Fruit fly (Drosophila melanogaster) whole organism: ENCODE data around the gene CG31823.
A peak's percentile ranks its signal among the peaks of the same experiment; 100 is the strongest.

ENCODE experiments used
- CG8478 ChIP-seq: fragments of >200 bp; optimal IDR thresholded peaks from 2 replicates; lab custom pipeline; 2018; ENCODE audit warnings: inconsistent platforms
- Dll ChIP-seq: fragments of >200 bp; optimal IDR thresholded peaks from 2 replicates; lab custom pipeline; 2017
- EcR ChIP-seq, 2 experiments: fragments of >200 bp; optimal IDR thresholded peaks; 2 replicates each; lab custom pipeline; 2017; ENCODE audit warnings: missing biosample characterization in 2 of 2, missing genetic modification characterization in 2 of 2, missing genetic modification reagents in 2 of 2
- pan ChIP-seq: fragments of >200 bp; optimal IDR thresholded peaks from 2 replicates; lab custom pipeline; 2017
- psq ChIP-seq: fragments of >200 bp; optimal IDR thresholded peaks from 2 replicates; lab custom pipeline; 2017
- usp ChIP-seq: fragments of >200 bp; optimal IDR thresholded peaks from 2 replicates; lab custom pipeline; 2017; ENCODE audit warnings: missing biosample characterization, missing genetic modification characterization, mixed read lengths

The CG31823 gene

DNA sequence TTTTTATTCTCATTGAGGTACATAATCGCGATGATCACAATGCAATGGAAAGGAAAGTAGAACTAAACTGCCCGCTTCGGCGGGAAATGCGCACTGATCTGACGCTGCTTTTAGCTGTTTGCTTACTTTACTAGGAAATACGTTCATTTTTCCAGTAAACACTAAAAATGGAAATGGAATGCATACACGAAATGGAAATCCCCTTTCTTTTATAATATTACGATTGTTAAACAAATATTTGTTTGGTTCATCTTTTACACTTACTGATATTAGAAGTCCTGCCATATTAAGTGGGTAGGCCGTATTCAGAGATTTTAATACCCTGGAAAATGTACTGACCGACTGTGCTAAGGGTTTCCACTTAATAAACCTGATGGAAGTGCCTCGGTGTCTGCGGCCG is at the start of gene CG31823:
CG31823 (minus strand) TSS at position 101 of the 400 bp plus-strand sequence.
- TF ChIP-seq CG8478 (lab: Kevin White, UChicago) = no peak
- no peak for TF ChIP-seq Dll (lab: Kevin White, UChicago)
- no peak for TF ChIP-seq psq (lab: Kevin White, UChicago)
- no peak for TF ChIP-seq pan
- TF ChIP-seq usp = no peak
- TF ChIP-seq EcR (GFP tag; optimal IDR thresholded peaks at IDR 0.05; lab: Kevin White, UChicago) = no peak

DNA sequence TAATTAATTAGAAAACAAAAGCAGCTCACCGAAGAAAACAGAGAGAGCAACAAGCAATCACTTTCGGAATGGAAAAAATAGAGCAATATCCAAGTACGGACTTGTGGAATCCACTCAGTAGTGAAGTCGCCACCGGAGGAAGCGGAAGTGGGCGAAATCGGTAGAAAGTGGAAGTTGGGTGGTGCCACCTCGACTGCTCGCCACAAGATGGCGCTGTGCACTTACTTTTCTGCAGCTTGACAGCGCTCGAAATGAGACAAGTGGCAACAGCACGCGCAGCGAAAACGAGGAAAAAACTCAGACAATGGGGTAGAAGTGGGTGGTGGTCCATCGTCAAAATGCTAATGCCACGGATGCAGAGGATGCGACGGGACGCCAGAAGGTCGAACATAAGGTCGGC is 49.1 kb upstream of the CG31823 start:
- TF ChIP-seq CG8478 (lab: Kevin White, UChicago) (no peak), pan (no peak), Dll (lab: Kevin White, UChicago) (no peak), usp (no peak), EcR (GFP tag; optimal IDR thresholded peaks at IDR 0.05; lab: Kevin White, UChicago) (no peak), psq (lab: Kevin White, UChicago) (no peak)

DNA sequence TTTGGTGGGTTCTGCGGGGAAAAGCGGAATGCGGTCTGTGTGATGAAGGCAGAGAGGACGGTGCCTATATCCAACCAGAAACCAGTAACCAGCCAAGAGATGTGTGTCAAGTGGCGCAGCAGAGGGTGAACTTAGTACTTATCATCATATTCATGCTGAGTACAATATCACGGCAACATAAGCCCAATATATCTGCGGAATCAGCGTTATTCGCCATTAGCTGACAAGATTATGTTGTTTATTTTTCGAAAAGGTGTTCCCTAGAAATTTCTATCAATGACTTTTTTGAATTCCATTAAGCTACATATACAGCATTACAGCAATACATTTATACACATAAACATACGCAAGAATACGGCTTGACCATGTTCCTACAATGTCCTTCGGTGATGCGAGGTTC is 40.8 kb upstream of the CG31823 start, which contains the start of gene CG12448:
CG12448 (plus strand) TSS at position 301 of the 400 bp plus-strand sequence.
- no peak for TF ChIP-seq psq (lab: Kevin White, UChicago)
- TF ChIP-seq EcR (GFP tag; optimal IDR thresholded peaks at IDR 0.05; lab: Kevin White, UChicago) = no peak
- no peak for TF ChIP-seq CG8478 (lab: Kevin White, UChicago)
- no peak for TF ChIP-seq usp
- TF ChIP-seq Dll (lab: Kevin White, UChicago) = no peak
- no peak for TF ChIP-seq pan

DNA sequence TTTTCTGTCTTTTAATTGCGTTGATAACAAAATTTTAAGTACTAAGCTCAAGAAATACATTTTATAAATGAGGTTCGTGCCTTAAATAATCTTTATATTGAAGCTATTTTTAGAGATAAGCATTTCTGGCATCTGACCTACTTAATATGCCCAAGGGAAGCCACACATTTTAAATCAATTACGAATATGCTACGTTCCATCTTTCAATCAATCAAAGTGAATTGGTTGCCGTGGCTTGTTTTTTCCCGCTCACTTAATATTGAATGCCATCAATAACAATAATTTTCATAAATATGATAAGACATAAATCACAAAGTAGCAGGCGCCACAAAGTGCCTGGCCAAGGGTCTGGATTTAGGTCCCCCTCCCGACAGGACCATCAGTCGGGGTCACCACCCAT is 35.8 kb upstream of the CG31823 start:
- no peak for TF ChIP-seq usp

DNA sequence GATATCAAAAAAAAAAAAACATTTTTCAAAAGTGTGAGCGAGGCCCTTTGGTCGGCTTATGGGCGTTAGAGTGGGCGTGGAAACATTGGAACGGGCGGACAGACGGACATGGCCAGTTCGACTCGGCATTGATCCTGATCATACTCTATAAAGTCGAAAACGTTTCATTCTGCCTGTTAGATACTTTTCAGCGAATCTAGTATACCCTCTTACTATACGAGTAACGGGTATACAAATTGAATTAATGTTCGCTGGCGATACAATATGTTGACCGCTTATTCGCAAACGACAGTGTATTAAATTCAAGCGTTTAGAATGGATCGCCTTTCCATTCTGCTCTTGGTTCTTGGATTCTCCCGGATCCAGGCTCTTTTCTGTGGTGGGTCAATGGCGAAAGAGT is 22.8 kb upstream of the CG31823 start, which contains the start of gene CG4793:
CG4793 (plus strand) TSS at position 301 of the 400 bp plus-strand sequence.
- TF ChIP-seq usp = no peak
- TF ChIP-seq pan = peak; percentile 62

DNA sequence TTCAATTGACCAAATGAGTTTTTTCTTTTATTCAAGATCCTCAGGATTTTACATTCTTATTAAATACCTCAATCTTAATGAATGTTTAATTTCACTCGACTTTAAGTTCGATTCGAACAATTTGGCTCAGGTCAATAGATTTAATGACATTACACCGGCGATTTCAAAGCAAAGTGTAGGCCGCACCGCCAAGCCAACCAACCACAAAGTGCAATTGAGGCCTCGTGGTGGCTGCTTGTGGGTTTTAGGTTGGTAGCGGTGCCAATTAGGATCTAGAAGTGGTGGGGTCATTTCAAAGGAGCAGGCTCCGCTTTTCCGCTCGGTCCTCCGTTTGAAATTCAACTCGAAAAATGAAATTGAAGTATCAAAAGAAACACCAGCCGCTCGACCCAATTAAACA is 16.3 kb upstream of the CG31823 start, which contains the start of gene CG13244:
CG13244 (plus strand) TSS at position 301 of the 400 bp plus-strand sequence.
- TF ChIP-seq psq (lab: Kevin White, UChicago) = no peak

DNA sequence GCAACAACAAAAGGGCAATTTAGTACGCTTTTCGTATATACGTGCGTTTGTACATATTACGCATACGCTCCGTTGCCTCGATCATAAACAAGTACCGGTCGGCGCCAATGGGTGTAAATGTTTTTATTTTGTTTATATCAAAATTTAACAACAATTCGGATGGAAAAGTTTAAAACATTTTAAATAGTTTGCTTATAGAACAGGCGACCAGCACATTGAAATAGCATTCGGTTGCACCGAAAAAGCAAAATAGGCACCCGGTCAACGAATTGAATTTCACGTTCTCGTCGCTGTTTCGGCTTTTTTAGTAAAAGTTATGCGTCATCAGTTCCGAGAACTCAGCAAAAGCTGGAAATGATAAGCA is 13.3 kb upstream of the CG31823 start:
- no peak for TF ChIP-seq CG8478 (lab: Kevin White, UChicago)
- TF ChIP-seq Dll (lab: Kevin White, UChicago) = no peak
- TF ChIP-seq psq (lab: Kevin White, UChicago) = no peak
- TF ChIP-seq usp = no peak
- no peak for TF ChIP-seq EcR (GFP tag; optimal IDR thresholded peaks at IDR 0.05; lab: Kevin White, UChicago)
- TF ChIP-seq pan = no peak

DNA sequence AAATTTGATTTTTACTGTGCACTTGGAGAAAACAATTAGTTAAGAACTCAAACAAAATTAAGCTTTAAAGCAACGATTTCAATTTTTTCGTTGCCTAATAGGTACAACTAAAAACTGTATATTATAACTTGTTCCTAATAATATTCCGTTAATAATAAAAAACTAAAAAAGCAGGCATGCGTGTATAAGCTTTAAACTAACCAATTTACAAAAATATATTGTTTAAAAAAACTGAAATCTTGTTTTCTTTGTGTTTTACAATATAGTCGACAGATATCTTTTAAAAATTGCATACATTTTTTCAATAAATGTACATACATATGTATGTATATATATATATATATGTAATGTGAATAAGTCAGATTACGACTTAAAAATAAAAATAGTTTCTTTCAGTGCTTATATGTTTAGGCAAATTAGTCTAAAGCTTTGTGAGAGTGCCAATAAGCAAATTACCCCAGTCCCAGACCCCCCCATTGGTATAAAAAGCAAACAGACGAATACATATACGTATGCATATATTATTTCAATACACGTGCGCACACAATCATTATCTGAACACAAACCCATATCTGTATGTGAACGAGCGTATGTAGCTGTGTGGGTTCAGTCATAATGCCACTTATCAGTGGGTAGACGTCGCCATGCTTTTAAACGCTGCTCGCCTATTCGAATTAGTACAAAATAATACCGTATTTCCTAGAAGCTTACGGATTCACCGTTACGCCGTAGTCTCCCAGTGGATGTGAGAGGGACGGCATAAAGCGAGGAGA is 12.8 kb upstream of the CG31823 start:
- no peak for TF ChIP-seq Dll (lab: Kevin White, UChicago)
- TF ChIP-seq pan = no peak
- TF ChIP-seq psq (lab: Kevin White, UChicago) = no peak
- no peak for TF ChIP-seq usp
- peak in 1 of 2 experiments; percentile 20 for TF ChIP-seq EcR (GFP tag; optimal IDR thresholded peaks at IDR 0.05; lab: Kevin White, UChicago)
- no peak for TF ChIP-seq CG8478 (lab: Kevin White, UChicago)

DNA sequence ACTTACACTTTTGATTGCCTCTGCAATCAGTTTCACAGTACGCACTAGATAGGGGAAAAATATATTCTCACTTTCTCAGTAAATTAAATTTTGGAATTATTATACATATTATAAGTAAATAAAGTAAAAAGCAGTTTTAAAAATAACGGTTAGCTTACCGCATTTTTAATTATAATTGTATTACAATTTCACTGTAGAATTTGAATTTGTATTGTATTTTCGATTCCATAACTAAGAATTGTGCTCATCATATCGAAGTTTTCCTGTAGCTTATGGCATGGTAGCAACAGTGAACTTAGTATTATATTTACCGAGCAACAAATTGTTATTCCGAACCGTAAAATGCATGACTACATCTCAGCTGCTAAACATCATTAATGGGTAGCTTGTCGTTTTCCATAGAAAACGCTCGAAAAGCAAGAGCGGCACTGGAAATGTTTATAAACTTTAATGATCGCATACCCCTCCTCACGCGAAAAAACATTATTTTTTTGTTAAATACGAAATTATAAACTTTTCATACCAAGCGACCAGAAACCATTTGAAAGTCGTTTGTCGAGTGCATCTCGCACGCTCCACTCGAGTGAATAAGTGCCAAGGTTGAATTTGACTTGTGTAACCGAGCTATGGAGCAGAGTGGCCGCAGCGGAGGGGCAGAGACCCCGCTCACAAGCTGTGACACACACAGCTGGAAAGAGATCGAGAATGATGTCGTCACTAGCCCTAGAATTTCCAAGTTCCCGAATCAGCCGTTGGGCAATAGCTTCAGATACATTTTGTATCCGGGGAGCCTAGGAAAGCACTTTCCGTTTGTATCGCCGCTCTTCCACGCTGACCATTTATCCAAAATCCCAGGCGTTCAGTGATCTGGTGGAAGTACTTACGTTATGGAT is 11.9 kb upstream of the CG31823 start:
- TF ChIP-seq pan (no peak), psq (lab: Kevin White, UChicago) (no peak), Dll (lab: Kevin White, UChicago) (no peak), usp (no peak), CG8478 (lab: Kevin White, UChicago) (no peak), EcR (GFP tag; optimal IDR thresholded peaks at IDR 0.05; lab: Kevin White, UChicago) (no peak)

DNA sequence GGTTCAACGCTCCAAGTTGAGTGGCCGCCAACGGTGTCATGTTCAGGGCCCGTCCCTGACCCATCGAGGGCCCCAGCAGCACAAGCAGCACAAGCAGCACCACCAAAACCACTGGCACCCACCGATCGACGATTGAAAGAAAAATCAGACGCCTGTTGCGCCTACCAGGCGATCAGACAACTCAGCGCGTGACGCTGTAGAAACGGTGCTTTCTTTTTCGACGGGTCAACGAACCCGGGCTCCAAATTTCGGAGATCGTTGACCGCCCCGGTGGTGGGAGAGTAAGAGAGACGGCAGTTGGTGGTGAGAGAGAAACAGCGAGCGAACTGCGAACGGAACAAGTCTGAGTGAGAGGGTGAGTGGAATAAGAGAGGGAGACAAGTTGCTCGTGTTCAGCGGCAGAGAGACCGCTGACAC is 11.3 kb upstream of the CG31823 start:
- TF ChIP-seq EcR (GFP tag; optimal IDR thresholded peaks at IDR 0.05; lab: Kevin White, UChicago) = peak; percentile 96 to 100
- no peak for TF ChIP-seq psq (lab: Kevin White, UChicago)
- peak; percentile 46 for TF ChIP-seq Dll (lab: Kevin White, UChicago)

DNA sequence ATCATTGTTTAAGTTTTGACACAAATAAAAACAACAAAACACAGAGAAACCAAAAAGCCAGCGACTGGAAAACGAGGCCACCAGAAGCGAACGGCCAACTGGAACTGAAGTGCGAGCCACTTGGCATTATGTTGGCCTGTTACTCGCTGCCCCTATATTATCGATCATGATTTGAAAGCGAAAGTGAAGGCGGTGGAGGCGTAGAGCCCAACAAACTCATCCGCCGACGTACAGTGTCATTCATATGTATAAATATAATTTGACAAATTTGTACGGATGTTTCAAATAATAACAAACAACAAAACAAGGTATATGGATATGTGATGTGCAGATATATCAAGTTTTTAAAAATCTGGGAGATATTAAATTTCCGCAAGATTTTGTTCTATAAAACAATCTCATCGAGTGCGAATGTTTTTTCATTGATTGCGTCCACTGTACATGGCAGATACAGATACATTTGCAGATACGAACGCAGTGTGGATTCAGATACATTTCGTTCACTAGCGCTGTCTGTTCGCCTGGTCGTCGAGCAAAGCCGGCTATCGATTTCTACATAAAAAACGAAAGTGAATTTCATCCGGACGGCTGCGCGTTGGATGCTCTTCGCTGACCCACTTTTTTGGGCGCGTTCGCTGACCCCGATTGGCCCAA is 10.7 kb upstream of the CG31823 start:
- TF ChIP-seq usp (no peak), Dll (lab: Kevin White, UChicago) (no peak), EcR (GFP tag; optimal IDR thresholded peaks at IDR 0.05; lab: Kevin White, UChicago) (no peak), psq (lab: Kevin White, UChicago) (no peak), CG8478 (lab: Kevin White, UChicago) (no peak), pan (no peak)

DNA sequence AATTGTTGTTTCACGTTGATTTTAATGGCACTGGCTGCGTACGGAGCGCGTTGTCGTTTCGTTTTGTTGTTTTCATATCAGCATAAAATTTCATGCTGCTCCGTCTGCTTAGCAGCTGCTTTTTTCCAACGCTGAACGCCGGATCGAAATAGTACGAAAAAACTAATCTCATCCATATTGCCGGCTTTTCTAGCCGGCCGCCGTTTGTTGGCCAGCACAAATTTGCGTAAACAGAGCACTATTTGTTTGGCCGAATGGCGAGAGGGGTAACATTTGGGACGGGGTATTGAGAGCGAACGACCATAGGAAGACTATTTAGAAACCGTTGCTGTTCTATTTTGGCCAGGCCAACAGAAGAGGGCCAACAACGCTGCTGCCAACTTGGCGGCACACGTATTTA is 9.5 kb upstream of the CG31823 start:
- TF ChIP-seq psq (lab: Kevin White, UChicago) = no peak
- no peak for TF ChIP-seq EcR (GFP tag; optimal IDR thresholded peaks at IDR 0.05; lab: Kevin White, UChicago)
- TF ChIP-seq usp = no peak
- TF ChIP-seq pan = no peak
- no peak for TF ChIP-seq Dll (lab: Kevin White, UChicago)
- TF ChIP-seq CG8478 (lab: Kevin White, UChicago) = no peak
